Fruit fly (Drosophila melanogaster) whole organism, embryonic: ENCODE measurements around the gene twe.

Experiments used
- Awh ChIP-seq: fragments of 200-800 bp; sonication (Bioruptor generic); IDR thresholded peaks from 2 replicates; pipeline ENCODE4, ENCODE4 v1.3.6; 2022; ENCODE audit warnings: missing biosample characterization, missing genetic modification characterization
- CG11696 ChIP-seq: fragments of 200-800 bp; sonication (Bioruptor generic); IDR thresholded peaks from 2 replicates; pipeline ENCODE4 v1.3.6; 2022; ENCODE audit warnings: missing biosample characterization, missing genetic modification characterization
- CG13624 ChIP-seq: fragments of 200-800 bp; sonication (Bioruptor generic); optimal IDR thresholded peaks from 2 replicates; lab custom pipeline; 2016; ENCODE audit warnings: missing biosample characterization, missing genetic modification characterization
- CG14050 ChIP-seq: fragments of 200-800 bp; sonication (Bioruptor generic); IDR thresholded peaks from 3 replicates; pipeline ENCODE4 v1.3.6; 2022; ENCODE audit warnings: missing biosample characterization, missing genetic modification characterization
- CG1602 ChIP-seq: fragments of 200-800 bp; sonication (Bioruptor generic); optimal IDR thresholded peaks from 3 replicates; lab custom pipeline; 2016; ENCODE audit warnings: missing biosample characterization, missing genetic modification characterization
- CG17568 ChIP-seq: fragments of 200-800 bp; sonication (Bioruptor generic); optimal IDR thresholded peaks from 2 replicates; lab custom pipeline; 2018; ENCODE audit warnings: missing biosample characterization, mild to moderate bottlenecking, missing genetic modification characterization, moderate library complexity
- CG18262 ChIP-seq: fragments of 200-800 bp; optimal IDR thresholded peaks from 3 replicates; lab custom pipeline; 2019; ENCODE audit warnings: missing biosample characterization, mild to moderate bottlenecking, missing genetic modification characterization, moderate library complexity
- CG2129 ChIP-seq: fragments of 200-800 bp; sonication (Bioruptor generic); IDR thresholded peaks from 2 replicates; pipeline ENCODE4 v1.3.6; 2022; ENCODE audit warnings: missing biosample characterization, missing genetic modification characterization; ENCODE audit not compliant: partially characterized antibody
- CG31224 ChIP-seq: fragments of 200-800 bp; sonication (Bioruptor generic); IDR thresholded peaks from 2 replicates; pipeline ENCODE4 v1.3.6; 2022; ENCODE audit warnings: missing biosample characterization, missing genetic modification characterization
- CG31388 ChIP-seq: fragments of 200-800 bp; sonication (Bioruptor generic); optimal IDR thresholded peaks from 2 replicates; lab custom pipeline; 2016; ENCODE audit warnings: missing biosample characterization, missing genetic modification characterization
- CG31441 ChIP-seq: fragments of 200-800 bp; sonication (Bioruptor generic); IDR thresholded peaks from 2 replicates; pipeline ENCODE4 v1.3.6; 2022; ENCODE audit warnings: missing biosample characterization, missing genetic modification characterization
- CG33213 ChIP-seq: fragments of 200-800 bp; sonication (Bioruptor generic); optimal IDR thresholded peaks from 3 replicates; lab custom pipeline; 2016; ENCODE audit warnings: missing biosample characterization, missing genetic modification characterization
- CG33557 ChIP-seq: fragments of 200-800 bp; sonication (Bioruptor generic); optimal IDR thresholded peaks from 2 replicates; lab custom pipeline; 2019; ENCODE audit warnings: missing biosample characterization, mild to moderate bottlenecking, missing genetic modification characterization, moderate library complexity
- CG3847 ChIP-seq: fragments of 200-800 bp; sonication (Bioruptor generic); IDR thresholded peaks from 2 replicates; pipeline ENCODE4 v1.3.6; 2022; ENCODE audit warnings: missing biosample characterization, missing genetic modification characterization
- CG7271 ChIP-seq: fragments of 200-800 bp; sonication (Bioruptor generic); optimal IDR thresholded peaks from 2 replicates; lab custom pipeline; 2018; ENCODE audit warnings: missing biosample characterization, mild to moderate bottlenecking, missing genetic modification characterization, moderate library complexity
- CG7786 ChIP-seq: fragments of 200-800 bp; sonication (Bioruptor generic); optimal IDR thresholded peaks from 2 replicates; lab custom pipeline; 2016; ENCODE audit warnings: missing biosample characterization, missing genetic modification characterization
- CG9727 ChIP-seq: fragments of 200-800 bp; sonication (Bioruptor generic); optimal IDR thresholded peaks from 3 replicates; lab custom pipeline; 2017; ENCODE audit warnings: missing biosample characterization, mild to moderate bottlenecking, missing genetic modification characterization
- D ChIP-seq, 2 experiments: fragments of 200-800 bp in 1 of 2; fragments of >200 bp in 1 of 2; sonication (Bioruptor generic) in 1 of 2; optimal IDR thresholded peaks; 2 replicates in 1 of 2; 3 replicates in 1 of 2; lab custom pipeline; 2017; ENCODE audit warnings: mild to moderate bottlenecking in 1 of 2, missing biosample characterization in 1 of 2, missing genetic modification characterization in 1 of 2, missing genetic modification reagents in 1 of 2
- Dfd ChIP-seq, 2 experiments: fragments of >200 bp; optimal IDR thresholded peaks; 2 replicates each; lab custom pipeline; 2017; ENCODE audit warnings: missing biosample characterization in 2 of 2, missing genetic modification characterization in 2 of 2
- Gug ChIP-seq: fragments of 200-800 bp; sonication (Bioruptor generic); IDR thresholded peaks from 4 replicates; pipeline ENCODE4 v1.3.6; 2022; ENCODE audit warnings: missing biosample characterization, missing genetic modification characterization
- H2.0 ChIP-seq: fragments of 200-800 bp; sonication (Bioruptor generic); IDR thresholded peaks from 2 replicates; pipeline ENCODE4 v1.3.6; 2022; ENCODE audit warnings: missing biosample characterization, missing genetic modification characterization
- HHEX ChIP-seq: fragments of 200-800 bp; sonication (Bioruptor generic); optimal IDR thresholded peaks from 3 replicates; lab custom pipeline; 2017; ENCODE audit warnings: missing biosample characterization, mild to moderate bottlenecking, missing genetic modification characterization, missing genetic modification reagents
- HmgZ ChIP-seq: fragments of 200-800 bp; sonication (Bioruptor generic); optimal IDR thresholded peaks from 2 replicates; lab custom pipeline; 2018; ENCODE audit warnings: missing biosample characterization, mild to moderate bottlenecking, missing genetic modification characterization
- Hr78 ChIP-seq, 2 experiments: fragments of 200-800 bp in 1 of 2; fragments of >200 bp in 1 of 2; sonication (Bioruptor generic) in 1 of 2; optimal IDR thresholded peaks; 2 replicates each; lab custom pipeline; 2017 to 2019; ENCODE audit warnings: missing biosample characterization in 2 of 2, missing genetic modification characterization in 2 of 2, mild to moderate bottlenecking in 1 of 2, moderate library complexity in 1 of 2
- Lhr ChIP-seq: fragments of 200-800 bp; sonication (Bioruptor generic); optimal IDR thresholded peaks from 3 replicates; lab custom pipeline; 2017; ENCODE audit warnings: mild to moderate bottlenecking, missing biosample characterization, missing genetic modification reagents, missing genetic modification characterization
- Nf-YC ChIP-seq: fragments of 200-800 bp; optimal IDR thresholded peaks from 3 replicates; lab custom pipeline; 2019; ENCODE audit warnings: missing biosample characterization, mild to moderate bottlenecking, missing genetic modification characterization, moderate library complexity
- Ptx1 ChIP-seq: fragments of 200-800 bp; sonication (Bioruptor generic); IDR thresholded peaks from 2 replicates; pipeline ENCODE4 v1.3.6; 2022; ENCODE audit warnings: missing biosample characterization, missing genetic modification characterization
- Stat92E ChIP-seq, 3 experiments: fragments of >200 bp in 2 of 3; fragments of 200-800 bp in 1 of 3; sonication (Bioruptor generic) in 1 of 3; optimal IDR thresholded peaks; 2 replicates each; lab custom pipeline; 2017 to 2019; ENCODE audit warnings: missing biosample characterization in 3 of 3, missing genetic modification characterization in 3 of 3, mild to moderate bottlenecking in 1 of 3, moderate library complexity in 1 of 3
- Xbp1 ChIP-seq: fragments of 200-800 bp; sonication (Bioruptor generic); optimal IDR thresholded peaks from 3 replicates; lab custom pipeline; 2016; ENCODE audit warnings: missing biosample characterization, mild to moderate bottlenecking, missing genetic modification characterization
- amos ChIP-seq: fragments of 200-800 bp; sonication (Bioruptor generic); IDR thresholded peaks from 2 replicates; pipeline ENCODE4 v1.3.6; 2022; ENCODE audit warnings: missing biosample characterization, missing genetic modification characterization; ENCODE audit not compliant: partially characterized antibody
- ase ChIP-seq: fragments of 200-800 bp; sonication (Bioruptor generic); IDR thresholded peaks from 3 replicates; pipeline ENCODE4 v1.3.6; 2022; ENCODE audit warnings: missing biosample characterization, missing genetic modification characterization
- ash1 ChIP-seq: fragments of 200-800 bp; sonication (Bioruptor generic); optimal IDR thresholded peaks from 2 replicates; lab custom pipeline; 2018; ENCODE audit warnings: missing biosample characterization, mild to moderate bottlenecking, missing genetic modification characterization
- ems ChIP-seq: fragments of 200-800 bp; sonication (Bioruptor generic); optimal IDR thresholded peaks from 3 replicates; lab custom pipeline; 2016; ENCODE audit warnings: missing biosample characterization, missing genetic modification characterization
- ewg ChIP-seq: fragments of 200-800 bp; sonication (Bioruptor generic); optimal IDR thresholded peaks from 3 replicates; lab custom pipeline; 2017; ENCODE audit warnings: mild to moderate bottlenecking, missing biosample characterization, missing genetic modification reagents, missing genetic modification characterization
- fu2 ChIP-seq: fragments of 200-800 bp; sonication (Bioruptor generic); optimal IDR thresholded peaks from 2 replicates; lab custom pipeline; 2016; ENCODE audit warnings: missing biosample characterization, missing genetic modification characterization
- insv ChIP-seq, 2 experiments: fragments of 200-800 bp; sonication (Bioruptor generic); optimal IDR thresholded peaks; 3 replicates each; lab custom pipeline; 2016 to 2018; ENCODE audit warnings: missing biosample characterization in 2 of 2, missing genetic modification characterization in 2 of 2
- nom ChIP-seq: fragments of 200-800 bp; sonication (Bioruptor generic); optimal IDR thresholded peaks from 2 replicates; lab custom pipeline; 2017; ENCODE audit warnings: missing biosample characterization, missing genetic modification characterization, mild to moderate bottlenecking, moderate library complexity, missing genetic modification reagents
- oc ChIP-seq: fragments of 200-800 bp; sonication (Bioruptor generic); optimal IDR thresholded peaks from 2 replicates; lab custom pipeline; 2018; ENCODE audit warnings: missing biosample characterization, mild to moderate bottlenecking, missing genetic modification characterization, moderate library complexity
- pb ChIP-seq: fragments of 200-800 bp; sonication (Bioruptor generic); optimal IDR thresholded peaks from 3 replicates; lab custom pipeline; 2016; ENCODE audit warnings: missing biosample characterization, missing genetic modification characterization
- prd ChIP-seq, 3 experiments: fragments of >200 bp in 2 of 3; fragments of 200-800 bp in 1 of 3; sonication (Bioruptor generic) in 1 of 3; optimal IDR thresholded peaks in 2 of 3; IDR thresholded peaks in 1 of 3; 2 replicates in 2 of 3; 3 replicates in 1 of 3; pipeline versions ENCODE4 v1.3.6 to Lab custom; 2017 to 2022; ENCODE audit warnings: missing biosample characterization in 1 of 3, missing genetic modification characterization in 1 of 3
- psq ChIP-seq: fragments of 200-800 bp; sonication (Bioruptor generic); optimal IDR thresholded peaks from 2 replicates; lab custom pipeline; 2017; ENCODE audit warnings: missing biosample characterization, missing genetic modification characterization
- repo ChIP-seq: fragments of 200-800 bp; sonication (Bioruptor generic); optimal IDR thresholded peaks from 2 replicates; lab custom pipeline; 2016; ENCODE audit warnings: missing biosample characterization, missing genetic modification characterization
- sd ChIP-seq: fragments of 200-800 bp; sonication (Bioruptor generic); optimal IDR thresholded peaks from 3 replicates; lab custom pipeline; 2018; ENCODE audit warnings: missing biosample characterization, mild to moderate bottlenecking, missing genetic modification characterization, moderate library complexity
- sna ChIP-seq: fragments of 200-800 bp; sonication (Bioruptor generic); IDR thresholded peaks from 2 replicates; pipeline ENCODE4 v1.3.6; 2022; ENCODE audit warnings: missing biosample characterization, missing genetic modification characterization; ENCODE audit not compliant: partially characterized antibody
- sqz ChIP-seq: fragments of 200-800 bp; sonication (Bioruptor generic); optimal IDR thresholded peaks from 3 replicates; lab custom pipeline; 2018; ENCODE audit warnings: missing biosample characterization, mild to moderate bottlenecking, missing genetic modification characterization
- ttk ChIP-seq: fragments of 200-800 bp; sonication (Bioruptor generic); IDR thresholded peaks from 2 replicates; pipeline ENCODE4 v2.1.2; 2022; ENCODE audit warnings: missing biosample characterization, missing genetic modification characterization
- vfl ChIP-seq: fragments of 200-800 bp; sonication (Bioruptor generic); optimal IDR thresholded peaks from 2 replicates; lab custom pipeline; 2016; ENCODE audit warnings: missing biosample characterization, missing genetic modification characterization
- zen2 ChIP-seq: fragments of 200-800 bp; sonication (Bioruptor generic); IDR thresholded peaks from 3 replicates; pipeline ENCODE4 v1.3.6; 2022; ENCODE audit warnings: missing biosample characterization, missing genetic modification characterization; ENCODE audit not compliant: partially characterized antibody

twe gene

dm6 chr2L:16251598-16252131 is 10.0 kb downstream of the twe start, which contains the start of gene CG46309 (continued):
- TF ChIP-seq sd (tag; lab: Kevin White, UChicago) (no peak), ase (no peak), Dfd (GFP tag; optimal IDR thresholded peaks at IDR 0.05; lab: Kevin White, UChicago) (no peak), sqz (GFP tag; lab: Kevin White, UChicago) (peak; percentile 26), CG18262 (tag; lab: Kevin White, UChicago) (no peak), Lhr (no peak), ems (GFP tag; lab: Kevin White, UChicago) (peak; percentile 6), HmgZ (tag; lab: Kevin White, UChicago) (peak; percentile 46), amos (GFP tag; lab: Robert Waterston, UW) (peak; percentile 84; the same call in 1 of the 2 replicates), sna (GFP tag; lab: Robert Waterston, UW) (peak; percentile 92), pb (GFP tag; lab: Kevin White, UChicago) (no peak), Xbp1 (GFP tag; lab: Kevin White, UChicago) (no peak), CG33213 (no peak), vfl (peak; percentile 45), fu2 (no peak), CG33557 (no peak), nom (peak; percentile 17), HHEX (peak; percentile 51), oc (no peak), ewg (GFP tag; lab: Kevin White, UChicago) (no peak), CG1602 (GFP tag; lab: Kevin White, UChicago) (peak; percentile 10), H2.0 (GFP tag; lab: Robert Waterston, UW) (no peak), CG31441 (GFP tag; lab: Robert Waterston, UW) (no peak), D (optimal IDR thresholded peaks at IDR 0.05; lab: Kevin White, UChicago) (no peak), D (GFP tag; optimal IDR thresholded peaks at IDR 0.05; lab: Kevin White, UChicago) (no peak), psq (GFP tag; lab: Kevin White, UChicago) (no peak), CG11696 (GFP tag; lab: Robert Waterston, UW) (peak; percentile 94), Ptx1 (GFP tag; lab: Robert Waterston, UW) (no peak), CG31388 (GFP tag; lab: Kevin White, UChicago) (no peak), CG31224 (GFP tag; lab: Robert Waterston, UW) (no peak), ttk (GFP tag; lab: Robert Waterston, UW) (no peak), insv (GFP tag; optimal IDR thresholded peaks at IDR 0.05; lab: Kevin White, UChicago) (no peak), CG7786 (GFP tag; lab: Kevin White, UChicago) (peak; percentile 3), zen2 (GFP tag; lab: Robert Waterston, UW) (peak; percentile 93; the same call in 2 of the 3 replicates), repo (GFP tag; lab: Kevin White, UChicago) (no peak), CG17568 (peak; percentile 70), prd (optimal IDR thresholded peaks at IDR 0.05; lab: Kevin White, UChicago) (no peak), prd (GFP tag; IDR thresholded peaks at IDR 0.05; lab: Robert Waterston, UW) (no peak), CG14050 (GFP tag; lab: Robert Waterston, UW) (peak; percentile 23; the same call in 1 of the 3 replicates), Nf-YC (no peak), Hr78 (GFP tag; optimal IDR thresholded peaks at IDR 0.05; lab: Kevin White, UChicago) (no peak), Awh (GFP tag; lab: Robert Waterston, UW) (no peak), CG9727 (GFP tag; lab: Kevin White, UChicago) (no peak), CG7271 (tag; lab: Kevin White, UChicago) (no peak), Stat92E (GFP tag; optimal IDR thresholded peaks at IDR 0.05; lab: Kevin White, UChicago) (no peak), CG3847 (GFP tag; lab: Robert Waterston, UW) (no peak), ash1 (no peak), CG2129 (GFP tag; lab: Robert Waterston, UW) (peak; percentile 33), Gug (GFP tag; lab: Robert Waterston, UW) (no peak), CG13624 (peak; percentile 40)
